Worm (Caenorhabditis elegans): ENCODE results near the gene acl-3.

- TF ChIP-seq F49E8.2 (tag; optimal IDR thresholded peaks at IDR 0.05; ENCODE audit: insufficient read depth) (no peak), pha-4 (tag; optimal IDR thresholded peaks at IDR 0.05) (no peak)
Measured at ce11 chrIV:11691524-11691923, 39.7 kb upstream of the acl-3 start.
